Worm (Caenorhabditis elegans) whole organism, L2 larva: ENCODE measurements around the gene nspb-4.

Source experiments
- mdl-1 ChIP-seq, 2 experiments: fragments of 150-350 bp in 1 of 2; sonication (generic microtip) in 1 of 2; optimal IDR thresholded peaks; 2 replicates each; lab custom pipeline; 2017; ENCODE audit warnings: missing biosample characterization in 2 of 2, missing genetic modification characterization in 2 of 2
- nhr-10 ChIP-seq: sonication (generic microtip); optimal IDR thresholded peaks from 2 replicates; lab custom pipeline; 2017; ENCODE audit warnings: missing biosample characterization, missing genetic modification characterization
- skn-1 ChIP-seq: sonication (generic microtip); optimal IDR thresholded peaks from 2 replicates; lab custom pipeline; 2017; ENCODE audit warnings: missing biosample characterization, missing genetic modification characterization
- ztf-11 ChIP-seq: sonication (generic microtip); optimal IDR thresholded peaks from 2 replicates; lab custom pipeline; 2017; ENCODE audit warnings: missing biosample characterization, missing genetic modification characterization

DNA sequence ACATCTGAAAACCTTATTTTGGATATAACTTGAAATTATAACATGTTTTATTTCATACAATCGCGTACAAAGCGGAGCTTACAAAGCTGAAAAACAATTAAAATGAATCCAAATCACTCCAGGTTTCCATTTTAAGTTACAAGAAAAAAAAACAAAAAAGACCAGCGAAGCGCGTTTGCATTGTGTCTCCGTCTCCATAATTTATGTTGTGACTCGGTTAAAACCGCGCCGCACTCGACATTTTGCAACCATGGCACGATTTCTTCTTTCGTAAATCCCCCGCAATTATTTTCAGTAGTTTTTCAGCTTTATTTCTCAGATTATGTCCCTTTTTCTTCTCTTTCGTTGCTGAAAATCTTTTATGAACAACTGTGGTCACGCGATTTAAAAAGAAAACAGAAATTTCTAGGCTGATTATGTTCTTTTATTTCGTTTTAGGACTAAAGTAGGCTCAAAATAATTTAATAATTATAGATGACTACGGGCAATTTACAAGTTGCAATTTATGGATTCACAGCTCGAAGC lies 12.6 kb upstream of the nspb-4 start, which contains the start of the genes F38A5.2 and dnj-11:
- no peak for TF ChIP-seq skn-1 (tag; lab: Kevin White, UChicago)
- TF ChIP-seq mdl-1 (tag; optimal IDR thresholded peaks at IDR 0.05; lab: Kevin White, UChicago), result no peak
- TF ChIP-seq ztf-11 (tag; lab: Kevin White, UChicago), result no peak
- no peak for TF ChIP-seq nhr-10 (tag; lab: Kevin White, UChicago)
